Fruit fly (Drosophila melanogaster): ENCODE results near the gene MED20.

The MED20 gene

dm6 chr2L:8081640-8082485, 9.2 kb upstream of the MED20 start (continued):
- TF ChIP-seq twi (tag; optimal IDR thresholded peaks at IDR 0.05) (peak; percentile 73), dysf (GFP tag; IDR thresholded peaks at IDR 0.05) (peak; percentile 91), Sry-β (GFP tag; optimal IDR thresholded peaks at IDR 0.05) (peak; percentile 26), CG11093 (GFP tag; IDR thresholded peaks at IDR 0.05) (0 out of 3 replicates have a peak, but pooled peaks have one; percentile 19), CG18262 (tag; optimal IDR thresholded peaks at IDR 0.05) (peak; percentile 91), nmo (GFP tag; optimal IDR thresholded peaks at IDR 0.05) (peak; percentile 76), run (tag; optimal IDR thresholded peaks at IDR 0.05) (peak; percentile 73), GATAe (GFP tag; conservative IDR thresholded peaks at IDR 0.05) (no peak), CG31224 (GFP tag; IDR thresholded peaks at IDR 0.05) (no peak), pan (optimal IDR thresholded peaks at IDR 0.05) (no peak), pan (GFP tag; optimal IDR thresholded peaks at IDR 0.05 in 1 of 2, IDR thresholded peaks at IDR 0.05 in 1 of 2) (peak in 1 of 2 experiments; percentile 43), MBD-R2 (GFP tag; IDR thresholded peaks at IDR 0.05) (peak; percentile 45), CG2202 (tag; optimal IDR thresholded peaks at IDR 0.05) (peak; percentile 62), HLH54F (GFP tag; optimal IDR thresholded peaks at IDR 0.05) (peak; percentile 44), Trl (optimal IDR thresholded peaks at IDR 0.05) (no peak), Trl (GFP tag; optimal IDR thresholded peaks at IDR 0.05) (peak; percentile 43), Ada2b (GFP tag; IDR thresholded peaks at IDR 0.05) (no peak), Mes4 (GFP tag; optimal IDR thresholded peaks at IDR 0.05) (no peak), Camta (GFP tag; optimal IDR thresholded peaks at IDR 0.05) (peak; percentile 13), CG16813 (GFP tag; IDR thresholded peaks at IDR 0.05; ENCODE audit: partially characterized antibody) (no peak), knrl (GFP tag; IDR thresholded peaks at IDR 0.05; ENCODE audit: partially characterized antibody) (no peak), CG1602 (GFP tag; optimal IDR thresholded peaks at IDR 0.05) (peak; percentile 84), grn (GFP tag; optimal IDR thresholded peaks at IDR 0.05) (no peak), pum (GFP tag; optimal IDR thresholded peaks at IDR 0.05) (peak; percentile 44), Fer2 (tag; optimal IDR thresholded peaks at IDR 0.05) (no peak), CG15479 (GFP tag; optimal IDR thresholded peaks at IDR 0.05) (peak; percentile 97), Awh (GFP tag; IDR thresholded peaks at IDR 0.05) (no peak), CG9437 (GFP tag; optimal IDR thresholded peaks at IDR 0.05) (peak; percentile 86), CG34422 (GFP tag; IDR thresholded peaks at IDR 0.05) (no peak), CG4360 (GFP tag; IDR thresholded peaks at IDR 0.05) (no peak), CG8281 (tag; optimal IDR thresholded peaks at IDR 0.05) (peak; percentile 12), Sry-δ (GFP tag; optimal IDR thresholded peaks at IDR 0.05) (no peak), Stat92E (GFP tag; optimal IDR thresholded peaks at IDR 0.05) (no peak), CG3995 (GFP tag; optimal IDR thresholded peaks at IDR 0.05) (no peak), CG8089 (GFP tag; optimal IDR thresholded peaks at IDR 0.05) (peak; percentile 8), CG18764 (GFP tag; optimal IDR thresholded peaks at IDR 0.05) (no peak), Hr78 (GFP tag; optimal IDR thresholded peaks at IDR 0.05) (peak in 1 of 2 experiments; percentile 64), zf30C (GFP tag; optimal IDR thresholded peaks at IDR 0.05) (peak; percentile 95), Nf-YB (GFP tag; optimal IDR thresholded peaks at IDR 0.05) (peak; percentile 72), fd64A (GFP tag; optimal IDR thresholded peaks at IDR 0.05) (no peak), CG10959 (GFP tag; IDR thresholded peaks at IDR 0.05) (peak; percentile 80), CG33557 (GFP tag; optimal IDR thresholded peaks at IDR 0.05) (peak; percentile 87), ssp (GFP tag; IDR thresholded peaks at IDR 0.05) (peak; percentile 79), Scr (GFP tag; IDR thresholded peaks at IDR 0.05; ENCODE audit: partially characterized antibody) (0 out of 2 replicates have a peak, but pooled peaks have one; percentile 35), CG12659 (GFP tag; optimal IDR thresholded peaks at IDR 0.05) (peak; percentile 90), kay (GFP tag; optimal IDR thresholded peaks at IDR 0.05) (peak; percentile 46), fd3F (GFP tag; optimal IDR thresholded peaks at IDR 0.05) (peak; percentile 72), CG12155 (GFP tag; optimal IDR thresholded peaks at IDR 0.05) (peak; percentile 68), CG14014 (GFP tag; IDR thresholded peaks at IDR 0.05) (peak; percentile 61)

Measured in whole organism, embryonic.